Worm (Caenorhabditis elegans) whole organism, young adult: ENCODE results near the gene K11H12.8.

Source experiments
- B0336.3 ChIP-seq: fragments of 200-800 bp; sonication (Bioruptor generic); IDR thresholded peaks from 2 replicates; pipeline ENCODE4 v1.3.6; 2022; ENCODE audit warnings: missing genetic modification characterization, missing compliant biosample characterization
- C06A6.2 ChIP-seq: fragments of 200-800 bp; sonication (Bioruptor generic); conservative IDR thresholded peaks from 2 replicates; pipeline ENCODE4 v1.3.6; 2022; ENCODE audit warnings: missing genetic modification characterization, missing compliant biosample characterization
- F10E7.11 ChIP-seq: sonication (generic microtip); optimal IDR thresholded peaks from 2 replicates; lab custom pipeline; 2017; ENCODE audit warnings: mild to moderate bottlenecking, missing genetic modification characterization, moderate library complexity, missing compliant biosample characterization
- F49E8.2 ChIP-seq: sonication (generic microtip); optimal IDR thresholded peaks from 3 replicates; lab custom pipeline; 2017; ENCODE audit warnings: missing genetic modification characterization, mild to moderate bottlenecking, missing compliant biosample characterization, antibody characterized with exemption, moderate library complexity; ENCODE audit not compliant: insufficient read depth
- F52B5.7 ChIP-seq: sonication (generic microtip); optimal IDR thresholded peaks from 2 replicates; lab custom pipeline; 2016; ENCODE audit warnings: mild to moderate bottlenecking, missing genetic modification characterization, missing compliant biosample characterization
- F55B11.4 ChIP-seq: sonication (generic microtip); optimal IDR thresholded peaks from 2 replicates; lab custom pipeline; 2016; ENCODE audit warnings: missing compliant biosample characterization, missing genetic modification characterization, borderline replicate concordance; ENCODE audit not compliant: insufficient read depth
- K11D2.4 ChIP-seq: fragments of 200-800 bp; sonication (Bioruptor generic); IDR thresholded peaks from 2 replicates; pipeline ENCODE4 v1.3.6; 2022; ENCODE audit warnings: missing genetic modification reagents, missing genetic modification characterization, missing compliant biosample characterization
- T07F8.4 ChIP-seq: sonication (generic microtip); optimal IDR thresholded peaks from 2 replicates; lab custom pipeline; 2016; ENCODE audit warnings: mild to moderate bottlenecking, missing genetic modification characterization, moderate library complexity, missing compliant biosample characterization
- T26A5.8 ChIP-seq: sonication (generic microtip); optimal IDR thresholded peaks from 2 replicates; lab custom pipeline; 2016; ENCODE audit warnings: missing genetic modification characterization, missing compliant biosample characterization
- akir-1 ChIP-seq: fragments of 200-800 bp; sonication (Bioruptor generic); optimal IDR thresholded peaks from 2 replicates; lab custom pipeline; 2018; ENCODE audit warnings: mild to moderate bottlenecking, missing genetic modification characterization, moderate library complexity, missing compliant biosample characterization
- athp-1 ChIP-seq: sonication (generic microtip); optimal IDR thresholded peaks from 2 replicates; lab custom pipeline; 2017; ENCODE audit warnings: mild to moderate bottlenecking, missing genetic modification characterization, missing compliant biosample characterization
- cebp-2 ChIP-seq: fragments of 200-800 bp; sonication (Bioruptor generic); IDR thresholded peaks from 2 replicates; pipeline ENCODE4 v1.3.6; 2022; ENCODE audit warnings: missing genetic modification characterization, missing compliant biosample characterization
- ceh-100 ChIP-seq: fragments of 200-800 bp; sonication (Bioruptor generic); IDR thresholded peaks from 2 replicates; pipeline ENCODE4 v1.3.6; 2022; ENCODE audit warnings: missing genetic modification reagents, missing genetic modification characterization, missing compliant biosample characterization
- ceh-27 ChIP-seq: fragments of 200-800 bp; sonication (Bioruptor generic); optimal IDR thresholded peaks from 2 replicates; lab custom pipeline; 2018; ENCODE audit warnings: mild to moderate bottlenecking, missing genetic modification characterization, moderate library complexity, missing compliant biosample characterization
- die-1 ChIP-seq: sonication (generic microtip); optimal IDR thresholded peaks from 2 replicates; lab custom pipeline; 2016; ENCODE audit warnings: missing genotype, mild to moderate bottlenecking, missing genetic modification characterization, missing compliant biosample characterization
- dpl-1 ChIP-seq: fragments of 150-350 bp; optimal IDR thresholded peaks from 2 replicates; lab custom pipeline; 2014; ENCODE audit warnings: missing biosample characterization, missing genetic modification reagents, missing genetic modification characterization
- egl-18 ChIP-seq: fragments of 200-800 bp; sonication (Bioruptor generic); IDR thresholded peaks from 2 replicates; pipeline ENCODE4 v1.3.6; 2022; ENCODE audit warnings: missing genetic modification reagents, missing genetic modification characterization, missing compliant biosample characterization
- egrh-3 ChIP-seq: fragments of 200-800 bp; sonication (Bioruptor generic); IDR thresholded peaks from 2 replicates; pipeline ENCODE4 v1.3.6; 2022; ENCODE audit warnings: missing genetic modification reagents, missing genetic modification characterization, missing compliant biosample characterization
- ets-4 ChIP-seq: fragments of 200-800 bp; sonication (Bioruptor generic); optimal IDR thresholded peaks from 2 replicates; lab custom pipeline; 2018; ENCODE audit warnings: mild to moderate bottlenecking, missing genetic modification characterization, missing compliant biosample characterization
- gei-17 ChIP-seq: fragments of 200-800 bp; sonication (Bioruptor generic); optimal IDR thresholded peaks from 2 replicates; lab custom pipeline; 2018; ENCODE audit warnings: mild to moderate bottlenecking, missing genetic modification characterization, missing compliant biosample characterization
- hlh-26 ChIP-seq: fragments of 200-800 bp; sonication (Bioruptor generic); conservative IDR thresholded peaks from 2 replicates; pipeline ENCODE4 v1.3.6; 2022; ENCODE audit warnings: missing genetic modification reagents, missing genetic modification characterization, missing compliant biosample characterization
- hmg-1.2 ChIP-seq: fragments of 200-800 bp; sonication (Bioruptor generic); IDR thresholded peaks from 2 replicates; pipeline ENCODE4 v1.3.6; 2022; ENCODE audit warnings: missing genetic modification reagents, missing genetic modification characterization, missing compliant biosample characterization
- hmg-20 ChIP-seq: fragments of 200-800 bp; sonication (Bioruptor generic); IDR thresholded peaks from 2 replicates; pipeline ENCODE4 v1.3.6; 2022; ENCODE audit warnings: missing genetic modification reagents, missing genetic modification characterization, missing compliant biosample characterization
- hrde-1 ChIP-seq: sonication (generic microtip); optimal IDR thresholded peaks from 2 replicates; lab custom pipeline; 2016; ENCODE audit warnings: missing genetic modification characterization, mild to moderate bottlenecking, missing compliant biosample characterization, moderate library complexity, missing genotype, missing genetic modification reagents, borderline replicate concordance
- hsf-1 ChIP-seq: fragments of 200-800 bp; sonication (Bioruptor generic); IDR thresholded peaks from 2 replicates; pipeline ENCODE4 v1.3.6; 2022; ENCODE audit warnings: missing genetic modification reagents, missing genetic modification characterization, missing compliant biosample characterization
- let-526 ChIP-seq: fragments of 200-800 bp; sonication (Bioruptor generic); IDR thresholded peaks from 2 replicates; pipeline ENCODE4 v1.3.6; 2022; ENCODE audit warnings: missing genetic modification reagents, missing genetic modification characterization, missing compliant biosample characterization
- lin-26 ChIP-seq: fragments of 200-800 bp; sonication (Bioruptor generic); IDR thresholded peaks from 2 replicates; pipeline ENCODE4 v1.3.6; 2022; ENCODE audit warnings: missing genetic modification reagents, missing genetic modification characterization, missing compliant biosample characterization
- lin-54 ChIP-seq: fragments of 200-800 bp; sonication (Bioruptor generic); optimal IDR thresholded peaks from 2 replicates; lab custom pipeline; 2018; ENCODE audit warnings: mild to moderate bottlenecking, missing genetic modification characterization, missing compliant biosample characterization
- lsl-1 ChIP-seq: fragments of 200-800 bp; sonication (Bioruptor generic); optimal IDR thresholded peaks from 2 replicates; lab custom pipeline; 2018; ENCODE audit warnings: mild to moderate bottlenecking, missing genetic modification characterization, moderate library complexity, missing compliant biosample characterization
- madf-10 ChIP-seq: sonication (generic microtip); optimal IDR thresholded peaks from 2 replicates; lab custom pipeline; 2016; ENCODE audit warnings: mild to moderate bottlenecking, missing genetic modification characterization, missing compliant biosample characterization
- madf-8 ChIP-seq: fragments of 200-800 bp; sonication (Bioruptor generic); conservative IDR thresholded peaks from 2 replicates; pipeline ENCODE4 v1.3.6; 2022; ENCODE audit warnings: missing genetic modification reagents, missing genetic modification characterization, missing compliant biosample characterization
- mcd-1 ChIP-seq: fragments of 200-800 bp; sonication (Bioruptor generic); IDR thresholded peaks from 2 replicates; pipeline ENCODE4 v1.3.6; 2022; ENCODE audit warnings: missing genetic modification reagents, missing genetic modification characterization, missing compliant biosample characterization
- mxl-1 ChIP-seq: sonication (generic microtip); optimal IDR thresholded peaks from 2 replicates; lab custom pipeline; 2016; ENCODE audit warnings: missing genetic modification characterization, missing compliant biosample characterization
- nhr-27 ChIP-seq: fragments of 200-800 bp; sonication (Bioruptor generic); optimal IDR thresholded peaks from 2 replicates; lab custom pipeline; 2018; ENCODE audit warnings: mild to moderate bottlenecking, missing genetic modification characterization, moderate library complexity, missing compliant biosample characterization
- nhr-80 ChIP-seq: sonication (generic microtip); optimal IDR thresholded peaks from 2 replicates; lab custom pipeline; 2016; ENCODE audit warnings: missing genetic modification characterization, missing compliant biosample characterization
- nhr-90 ChIP-seq: sonication (generic microtip); optimal IDR thresholded peaks from 2 replicates; lab custom pipeline; 2016; ENCODE audit warnings: missing genotype, mild to moderate bottlenecking, missing genetic modification characterization, missing compliant biosample characterization
- snpc-1.3 ChIP-seq: sonication (generic microtip); optimal IDR thresholded peaks from 2 replicates; lab custom pipeline; 2017; ENCODE audit warnings: missing genetic modification characterization, mild to moderate bottlenecking, missing compliant biosample characterization, antibody characterized with exemption, moderate library complexity, missing genotype, missing genetic modification reagents; ENCODE audit not compliant: insufficient read depth
- snpc-3.4 ChIP-seq: sonication (generic microtip); optimal IDR thresholded peaks from 2 replicates; lab custom pipeline; 2017; ENCODE audit warnings: missing genetic modification characterization, mild to moderate bottlenecking, missing compliant biosample characterization, antibody characterized with exemption, moderate library complexity, missing genotype, missing genetic modification reagents
- sptf-2 ChIP-seq: fragments of 200-800 bp; sonication (Bioruptor generic); optimal IDR thresholded peaks from 2 replicates; lab custom pipeline; 2018; ENCODE audit warnings: mild to moderate bottlenecking, missing genetic modification characterization, missing compliant biosample characterization
- tbp1 ChIP-seq: fragments of 200-800 bp; sonication (Bioruptor generic); optimal IDR thresholded peaks from 2 replicates; lab custom pipeline; 2018; ENCODE audit warnings: mild to moderate bottlenecking, missing genetic modification characterization, missing compliant biosample characterization
- tbx-9 ChIP-seq: sonication (generic microtip); optimal IDR thresholded peaks from 2 replicates; lab custom pipeline; 2016; ENCODE audit warnings: borderline replicate concordance, missing genetic modification characterization, inconsistent platforms, missing compliant biosample characterization
- tlf-1 ChIP-seq: fragments of 200-800 bp; sonication (Bioruptor generic); optimal IDR thresholded peaks from 2 replicates; lab custom pipeline; 2018; ENCODE audit warnings: mild to moderate bottlenecking, missing genetic modification characterization, missing compliant biosample characterization
- unc-130 ChIP-seq: sonication (generic microtip); optimal IDR thresholded peaks from 2 replicates; lab custom pipeline; 2016; ENCODE audit warnings: missing genetic modification reagents, missing genetic modification characterization, missing compliant biosample characterization
- zfh-2 ChIP-seq: fragments of 200-800 bp; sonication (Bioruptor generic); conservative IDR thresholded peaks from 2 replicates; pipeline ENCODE4 v1.3.6; 2022; ENCODE audit warnings: missing genetic modification reagents, missing genetic modification characterization, missing compliant biosample characterization
- ztf-25 ChIP-seq: fragments of 200-800 bp; sonication (Bioruptor generic); IDR thresholded peaks from 2 replicates; pipeline ENCODE4 v1.3.6; 2022; ENCODE audit warnings: missing genetic modification reagents, missing genetic modification characterization, missing compliant biosample characterization
- ztf-3 ChIP-seq: fragments of 200-800 bp; sonication (Bioruptor generic); optimal IDR thresholded peaks from 2 replicates; lab custom pipeline; 2018; ENCODE audit warnings: mild to moderate bottlenecking, missing genetic modification characterization, missing compliant biosample characterization

Gene K11H12.8

DNA sequence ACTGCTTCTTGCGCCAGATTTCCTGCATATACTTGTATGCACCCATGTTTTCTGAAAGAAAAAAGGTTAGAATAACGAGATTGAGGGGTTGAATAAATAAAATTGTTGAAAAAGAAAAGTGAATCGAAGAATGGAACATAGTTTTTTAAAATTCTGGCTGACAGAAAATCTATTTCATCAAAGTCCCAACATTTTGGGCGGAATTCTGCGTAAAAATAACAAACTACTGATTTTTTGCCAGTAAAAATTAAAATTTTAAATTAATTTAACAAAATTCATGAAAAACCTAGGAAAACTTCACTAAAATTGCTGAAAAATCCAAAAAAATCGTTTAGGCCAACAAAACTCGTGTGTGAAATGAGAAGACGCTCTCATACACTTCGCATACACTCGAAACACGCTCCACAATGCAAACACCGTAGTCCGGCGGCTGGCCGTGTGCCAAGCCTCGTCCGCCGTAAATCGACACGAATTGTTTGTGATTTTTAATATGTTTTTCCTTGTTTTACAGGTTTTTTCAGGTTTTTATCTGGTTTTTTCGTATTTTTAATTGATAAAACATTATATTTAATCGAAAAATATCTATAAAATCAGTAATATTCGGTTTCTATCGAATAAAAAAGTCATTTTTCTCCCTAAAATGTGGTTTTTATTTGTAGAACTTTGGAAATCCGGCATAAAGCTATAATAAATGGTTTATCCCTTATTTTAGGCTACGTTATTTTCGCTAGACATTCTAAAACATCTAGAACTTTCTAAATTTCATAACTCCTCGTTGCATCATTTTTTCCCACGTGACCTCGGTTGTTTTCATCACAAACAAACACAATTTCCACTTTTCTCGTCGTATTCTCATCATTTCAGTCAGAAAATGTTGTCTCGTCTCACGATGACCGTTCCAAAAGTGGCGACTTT lies at the start of gene K11H12.8, which contains the start of gene rpl-15 (continued):
- TF ChIP-seq tlf-1 (GFP tag; lab: Kevin White, UChicago) (peak; percentile 100), T26A5.8 (tag; lab: Kevin White, UChicago) (peak; percentile 67), tbp1 (peak; percentile 83), lsl-1 (GFP tag; lab: Kevin White, UChicago) (peak; percentile 100), ets-4 (GFP tag; lab: Kevin White, UChicago) (peak; percentile 88), F10E7.11 (tag; lab: Kevin White, UChicago) (peak; percentile 96), hrde-1 (tag; lab: Kevin White, UChicago) (peak; percentile 90), nhr-90 (tag; lab: Kevin White, UChicago) (peak; percentile 98), dpl-1 (peak; percentile 96), lin-54 (GFP tag; lab: Kevin White, UChicago) (peak; percentile 99), zfh-2 (GFP tag; lab: Robert Waterston, UW) (peak; percentile 96), hmg-20 (peak; percentile 97), let-526 (GFP tag; lab: Robert Waterston, UW) (peak; percentile 99), C06A6.2 (GFP tag; lab: Robert Waterston, UW) (peak; percentile 98), akir-1 (GFP tag; lab: Kevin White, UChicago) (peak; percentile 91), sptf-2 (peak; percentile 96), F52B5.7 (tag; lab: Kevin White, UChicago) (peak; percentile 99), athp-1 (peak; percentile 99), die-1 (tag; lab: Kevin White, UChicago) (peak; percentile 95), ceh-100 (peak; percentile 94), nhr-80 (tag; lab: Kevin White, UChicago) (peak; percentile 99), ztf-25 (peak; percentile 99), snpc-3.4 (peak; percentile 99), cebp-2 (peak; percentile 97), madf-8 (GFP tag; lab: Robert Waterston, UW) (peak; percentile 91), F49E8.2 (peak; percentile 98), unc-130 (GFP tag; lab: Kevin White, UChicago) (peak; percentile 98), gei-17 (GFP tag; lab: Kevin White, UChicago) (peak; percentile 92), tbx-9 (tag; lab: Kevin White, UChicago) (no peak), nhr-27 (peak; percentile 96), hsf-1 (GFP tag; lab: Robert Waterston, UW) (peak; percentile 94), hmg-1.2 (GFP tag; lab: Robert Waterston, UW) (peak; percentile 95), egl-18 (GFP tag; lab: Robert Waterston, UW) (peak; percentile 99), snpc-1.3 (peak; percentile 99)

ce11 chrIV:605431-605830 lies 49.8 kb upstream of the K11H12.8 start:
- TF ChIP-seq hlh-26 (GFP tag; lab: Robert Waterston, UW) (no peak), mxl-1 (no peak), K11D2.4 (no peak), akir-1 (GFP tag; lab: Kevin White, UChicago) (no peak), hmg-20 (no peak), T07F8.4 (no peak), egrh-3 (GFP tag; lab: Robert Waterston, UW) (peak; percentile 100), B0336.3 (GFP tag; lab: Robert Waterston, UW) (no peak), ztf-3 (GFP tag; lab: Kevin White, UChicago) (no peak), zfh-2 (GFP tag; lab: Robert Waterston, UW) (peak; percentile 84), mcd-1 (peak; percentile 71; the same call in 1 of the 2 replicates), F55B11.4 (tag; lab: Kevin White, UChicago) (no peak), madf-10 (tag; lab: Kevin White, UChicago) (no peak), ceh-27 (GFP tag; lab: Kevin White, UChicago) (no peak), unc-130 (GFP tag; lab: Kevin White, UChicago) (no peak), dpl-1 (no peak), lin-26 (GFP tag; lab: Robert Waterston, UW) (0 out of 2 replicates have a peak, but pooled peaks have one; percentile 12)
